Worm (Caenorhabditis elegans) whole organism, mixed stage, embryonic: Measurements from ENCODE around the gene vars-1.

Experiments used
- M03D4.4 ChIP-seq: sonication (generic microtip); optimal IDR thresholded peaks from 2 replicates; lab custom pipeline; 2017; ENCODE audit warnings: mild to moderate bottlenecking, missing genetic modification characterization, missing compliant biosample characterization
- bed-3 ChIP-seq: fragments of 200-800 bp; sonication (Bioruptor generic); optimal IDR thresholded peaks from 3 replicates; lab custom pipeline; 2018; ENCODE audit warnings: mild to moderate bottlenecking, missing genetic modification characterization, moderate library complexity, missing compliant biosample characterization
- ceh-39 ChIP-seq: fragments of 150-350 bp; optimal IDR thresholded peaks from 2 replicates; lab custom pipeline; 2014; ENCODE audit warnings: missing biosample characterization, missing genetic modification characterization
- ceh-43 ChIP-seq: fragments of 200-800 bp; sonication (Bioruptor generic); optimal IDR thresholded peaks from 2 replicates; lab custom pipeline; 2018; ENCODE audit warnings: mild to moderate bottlenecking, missing genetic modification characterization, moderate library complexity, missing compliant biosample characterization
- ceh-83 ChIP-seq: fragments of 200-800 bp; sonication (Bioruptor generic); optimal IDR thresholded peaks from 2 replicates; lab custom pipeline; 2018; ENCODE audit warnings: mild to moderate bottlenecking, missing genetic modification characterization, missing compliant biosample characterization
- ces-1 ChIP-seq: fragments of 150-350 bp; optimal IDR thresholded peaks from 2 replicates; lab custom pipeline; 2014; ENCODE audit warnings: missing biosample characterization, missing genetic modification reagents, missing genetic modification characterization
- cnd-1 ChIP-seq: fragments of 200-800 bp; sonication (Bioruptor generic); optimal IDR thresholded peaks from 2 replicates; lab custom pipeline; 2018; ENCODE audit warnings: mild to moderate bottlenecking, missing genetic modification characterization, missing compliant biosample characterization
- drap-1 ChIP-seq: fragments of 200-800 bp; sonication (Bioruptor generic); optimal IDR thresholded peaks from 3 replicates; lab custom pipeline; 2018; ENCODE audit warnings: mild to moderate bottlenecking, missing genetic modification characterization, missing compliant biosample characterization
- elt-1 ChIP-seq: sonication (generic microtip); optimal IDR thresholded peaks from 2 replicates; lab custom pipeline; 2017; ENCODE audit warnings: missing genetic modification characterization, mild to moderate bottlenecking, missing compliant biosample characterization, antibody characterized with exemption, moderate library complexity, borderline replicate concordance; ENCODE audit not compliant: insufficient read depth
- elt-3 ChIP-seq: fragments of 150-350 bp; optimal IDR thresholded peaks from 2 replicates; lab custom pipeline; 2014; ENCODE audit warnings: missing biosample characterization, missing genetic modification characterization
- flh-1 ChIP-seq: fragments of 200-800 bp; sonication (Bioruptor generic); optimal IDR thresholded peaks from 2 replicates; lab custom pipeline; 2018; ENCODE audit warnings: mild to moderate bottlenecking, missing genetic modification characterization, moderate library complexity, missing compliant biosample characterization
- ham-2 ChIP-seq: fragments of 200-800 bp; sonication (Bioruptor generic); optimal IDR thresholded peaks from 2 replicates; lab custom pipeline; 2018; ENCODE audit warnings: mild to moderate bottlenecking, missing genetic modification characterization, missing compliant biosample characterization
- hlh-1 ChIP-seq: fragments of 150-350 bp; optimal IDR thresholded peaks from 2 replicates; lab custom pipeline; 2014; ENCODE audit warnings: missing biosample characterization, missing genetic modification reagents, missing genetic modification characterization
- lin-13 ChIP-seq: fragments of 150-350 bp; optimal IDR thresholded peaks from 2 replicates; lab custom pipeline; 2014; ENCODE audit warnings: missing biosample characterization, missing genetic modification characterization
- lin-32 ChIP-seq: fragments of 200-800 bp; sonication (Bioruptor generic); optimal IDR thresholded peaks from 2 replicates; lab custom pipeline; 2018; ENCODE audit warnings: mild to moderate bottlenecking, missing genetic modification characterization, missing compliant biosample characterization
- lsy-2 ChIP-seq: fragments of 150-350 bp; optimal IDR thresholded peaks from 2 replicates; lab custom pipeline; 2014; ENCODE audit warnings: missing biosample characterization, missing genetic modification characterization
- mab-5 ChIP-seq: fragments of 150-350 bp; optimal IDR thresholded peaks from 2 replicates; lab custom pipeline; 2014; ENCODE audit warnings: missing biosample characterization, missing genetic modification characterization
- mep-1 ChIP-seq: fragments of 150-350 bp; optimal IDR thresholded peaks from 2 replicates; lab custom pipeline; 2017; ENCODE audit warnings: missing biosample characterization, missing genetic modification reagents, missing genetic modification characterization, inconsistent platforms
- mls-2 ChIP-seq: sonication (generic microtip); optimal IDR thresholded peaks from 2 replicates; lab custom pipeline; 2016; ENCODE audit warnings: mild to moderate bottlenecking, missing genetic modification characterization, moderate library complexity, missing compliant biosample characterization
- nhr-2 ChIP-seq: fragments of 150-350 bp; optimal IDR thresholded peaks from 2 replicates; lab custom pipeline; 2014; ENCODE audit warnings: missing biosample characterization, missing genetic modification characterization
- nhr-237 ChIP-seq: fragments of 150-350 bp; optimal IDR thresholded peaks from 2 replicates; lab custom pipeline; 2014; ENCODE audit warnings: missing biosample characterization, missing genetic modification characterization
- nhr-28 ChIP-seq: fragments of 150-350 bp; optimal IDR thresholded peaks from 2 replicates; lab custom pipeline; 2014; ENCODE audit warnings: missing biosample characterization, missing genetic modification characterization
- nhr-76 ChIP-seq: sonication (generic microtip); optimal IDR thresholded peaks from 2 replicates; lab custom pipeline; 2017; ENCODE audit warnings: missing biosample characterization, missing genetic modification characterization
- pha-4 ChIP-seq: fragments of 150-350 bp; optimal IDR thresholded peaks from 2 replicates; lab custom pipeline; 2018; ENCODE audit warnings: missing biosample characterization, missing genetic modification reagents, missing genetic modification characterization
- sem-2 ChIP-seq: fragments of 200-800 bp; sonication (Bioruptor generic); optimal IDR thresholded peaks from 2 replicates; lab custom pipeline; 2018; ENCODE audit warnings: mild to moderate bottlenecking, missing genetic modification characterization, missing compliant biosample characterization
- snpc-4 ChIP-seq: fragments of 150-350 bp; optimal IDR thresholded peaks from 2 replicates; lab custom pipeline; 2014; ENCODE audit warnings: missing biosample characterization, missing genetic modification characterization
- tbx-8 ChIP-seq: fragments of 200-800 bp; sonication (Bioruptor generic); optimal IDR thresholded peaks from 2 replicates; lab custom pipeline; 2018; ENCODE audit warnings: mild to moderate bottlenecking, missing genetic modification characterization, moderate library complexity, missing compliant biosample characterization
- unc-120 ChIP-seq: sonication (generic microtip); optimal IDR thresholded peaks from 2 replicates; lab custom pipeline; 2017; ENCODE audit warnings: missing genetic modification characterization, missing compliant biosample characterization; ENCODE audit not compliant: poor library complexity, severe bottlenecking
- unc-62 ChIP-seq: fragments of 150-350 bp; optimal IDR thresholded peaks from 2 replicates; lab custom pipeline; 2014; ENCODE audit warnings: missing biosample characterization, missing genetic modification reagents, missing genetic modification characterization
- zip-8 ChIP-seq: fragments of 150-350 bp; optimal IDR thresholded peaks from 2 replicates; lab custom pipeline; 2014; ENCODE audit warnings: missing biosample characterization, missing genetic modification characterization
- ztf-11 ChIP-seq: fragments of 150-350 bp; optimal IDR thresholded peaks from 2 replicates; lab custom pipeline; 2014; ENCODE audit warnings: missing biosample characterization, missing genetic modification characterization

The vars-1 gene

DNA sequence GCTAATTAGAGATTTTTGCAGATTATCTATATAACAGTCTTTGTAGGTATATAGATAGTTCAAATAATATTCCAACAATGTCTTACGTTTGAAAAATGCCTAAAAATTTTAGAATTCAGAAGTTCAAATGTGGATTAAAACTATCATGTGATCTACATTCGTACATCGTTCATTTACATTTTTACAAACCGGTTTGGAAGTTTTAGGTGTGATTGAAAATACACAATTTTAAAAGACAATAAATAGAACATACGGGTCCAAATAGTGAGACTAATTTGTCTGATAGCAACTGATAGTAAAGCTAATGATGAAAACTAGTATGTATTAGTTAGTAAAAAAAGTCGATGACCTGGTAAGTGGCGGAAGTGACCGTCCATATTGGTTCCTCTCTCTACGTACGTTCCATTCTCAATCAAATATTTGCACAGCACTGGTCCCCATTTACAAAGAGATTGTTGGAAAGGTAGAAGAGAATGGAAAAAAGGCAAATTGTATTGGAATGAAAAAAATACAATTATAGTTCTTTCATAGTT is 10.2 kb downstream of the vars-1 start:
- no peak for TF ChIP-seq lin-32 (GFP tag; lab: Kevin White, UChicago)
- TF ChIP-seq ham-2 (GFP tag; lab: Kevin White, UChicago): no peak
- no peak for TF ChIP-seq ceh-43 (GFP tag; lab: Kevin White, UChicago)
- no peak for TF ChIP-seq pha-4 (tag; lab: Kevin White, UChicago)
- no peak for TF ChIP-seq nhr-28
- no peak for TF ChIP-seq flh-1 (GFP tag; lab: Kevin White, UChicago)
- no peak for TF ChIP-seq lin-13 (tag; lab: Kevin White, UChicago)
- no peak for TF ChIP-seq unc-120
- TF ChIP-seq nhr-76 (tag; lab: Kevin White, UChicago): no peak
- no peak for TF ChIP-seq nhr-2 (tag; lab: Kevin White, UChicago)
- no peak for TF ChIP-seq sem-2 (GFP tag; lab: Kevin White, UChicago)

- no peak for TF ChIP-seq zip-8 (tag; lab: Kevin White, UChicago)
- TF ChIP-seq elt-1 (tag; lab: Kevin White, UChicago): peak; percentile 38
- TF ChIP-seq elt-3: no peak
- no peak for TF ChIP-seq ceh-83 (GFP tag; lab: Kevin White, UChicago)
- no peak for TF ChIP-seq mab-5 (tag; lab: Kevin White, UChicago)
- TF ChIP-seq nhr-2 (tag; lab: Kevin White, UChicago): no peak
Observed at ce11 chrV:8043664-8044063, 12.5 kb downstream of the vars-1 start.

DNA sequence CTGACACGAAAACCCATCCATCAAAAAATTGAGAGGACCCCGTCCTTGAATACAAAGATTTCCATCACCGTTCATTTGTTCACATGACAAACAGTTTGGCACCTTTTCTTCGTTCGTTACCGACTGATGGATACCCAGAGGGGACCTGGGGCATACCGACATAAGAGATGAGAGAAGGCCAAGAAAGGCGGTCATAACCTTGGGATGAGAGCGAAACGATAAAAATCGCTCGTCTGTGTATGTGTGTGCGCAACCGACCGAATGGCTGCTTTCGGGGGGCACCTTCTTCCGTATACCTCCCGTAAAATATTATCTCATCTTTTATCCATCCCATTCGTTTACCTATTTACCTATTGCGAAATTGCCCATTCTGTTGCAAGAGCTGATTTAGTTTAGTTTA is 13.7 kb downstream of the vars-1 start:
- TF ChIP-seq nhr-237 (tag; lab: Kevin White, UChicago) (no peak), ham-2 (GFP tag; lab: Kevin White, UChicago) (peak; percentile 51), unc-62 (GFP tag; lab: Kevin White, UChicago) (peak; percentile 49), nhr-2 (tag; lab: Kevin White, UChicago) (peak; percentile 49), elt-1 (tag; lab: Kevin White, UChicago) (peak; percentile 54)

ce11 chrV:8046706-8047105 is 15.5 kb downstream of the vars-1 start, which contains the start of gene ZC513.3:
ZC513.3 (plus strand) TSS chrV:8047006.
- TF ChIP-seq lin-32 (GFP tag; lab: Kevin White, UChicago) (no peak), ceh-43 (GFP tag; lab: Kevin White, UChicago) (no peak), ces-1 (GFP tag; lab: Kevin White, UChicago) (no peak), drap-1 (GFP tag; lab: Kevin White, UChicago) (no peak), lin-13 (tag; lab: Kevin White, UChicago) (no peak), mls-2 (no peak), zip-8 (tag; lab: Kevin White, UChicago) (no peak), cnd-1 (tag; lab: Kevin White, UChicago) (no peak), pha-4 (tag; lab: Kevin White, UChicago) (no peak), nhr-2 (tag; lab: Kevin White, UChicago) (no peak), elt-3 (no peak), hlh-1 (tag; lab: Kevin White, UChicago) (no peak), mep-1 (tag; lab: Kevin White, UChicago) (no peak)

ce11 chrV:8050059-8050677 is 19.0 kb downstream of the vars-1 start:
- TF ChIP-seq snpc-4 (tag; lab: Kevin White, UChicago): no peak
- no peak for TF ChIP-seq ceh-39 (tag; lab: Kevin White, UChicago)
- TF ChIP-seq sem-2 (GFP tag; lab: Kevin White, UChicago): no peak
- no peak for TF ChIP-seq elt-3
- no peak for TF ChIP-seq lsy-2
- no peak for TF ChIP-seq nhr-2 (tag; lab: Kevin White, UChicago)
- no peak for TF ChIP-seq nhr-76 (tag; lab: Kevin White, UChicago)
- no peak for TF ChIP-seq bed-3 (GFP tag; lab: Kevin White, UChicago)
- TF ChIP-seq tbx-8 (GFP tag; lab: Kevin White, UChicago): no peak
- TF ChIP-seq lin-13 (tag; lab: Kevin White, UChicago): no peak
- TF ChIP-seq M03D4.4: no peak
- no peak for TF ChIP-seq unc-120
- TF ChIP-seq ztf-11: no peak
- TF ChIP-seq pha-4 (tag; lab: Kevin White, UChicago): no peak
- no peak for TF ChIP-seq nhr-237 (tag; lab: Kevin White, UChicago)
- no peak for TF ChIP-seq elt-1 (tag; lab: Kevin White, UChicago)
- TF ChIP-seq mls-2: no peak
- no peak for TF ChIP-seq hlh-1 (tag; lab: Kevin White, UChicago)
